Fruit fly (Drosophila melanogaster): Measurements from ENCODE around the gene Osi23.

The Osi23 gene

dm6 chr3R:30454442-30454841, 9.6 kb upstream of the Osi23 start (continued):
- TF ChIP-seq h (optimal IDR thresholded peaks at IDR 0.05) (no peak), Lhr (GFP tag; optimal IDR thresholded peaks at IDR 0.05) (no peak), gsb-n (tag; optimal IDR thresholded peaks at IDR 0.05) (no peak), E2f1 (GFP tag; IDR thresholded peaks at IDR 0.05) (no peak), D (optimal IDR thresholded peaks at IDR 0.05) (no peak), D (GFP tag; optimal IDR thresholded peaks at IDR 0.05) (no peak), CG17912 (GFP tag; optimal IDR thresholded peaks at IDR 0.05) (no peak), inv (GFP tag; IDR thresholded peaks at IDR 0.05; ENCODE audit: partially characterized antibody) (no peak), CG6689 (GFP tag; IDR thresholded peaks at IDR 0.05) (no peak), CG1792 (GFP tag; optimal IDR thresholded peaks at IDR 0.05) (no peak), CG11093 (GFP tag; IDR thresholded peaks at IDR 0.05) (no peak), CG18262 (tag; optimal IDR thresholded peaks at IDR 0.05) (no peak), Ets97D (GFP tag; optimal IDR thresholded peaks at IDR 0.05) (no peak), gsb (GFP tag; IDR thresholded peaks at IDR 0.05) (no peak), Med (GFP tag) (peak; percentile 39), CG4707 (GFP tag; optimal IDR thresholded peaks at IDR 0.05) (no peak), Rfx (GFP tag; IDR thresholded peaks at IDR 0.05) (no peak), pan (optimal IDR thresholded peaks at IDR 0.05) (no peak), pan (GFP tag; optimal IDR thresholded peaks at IDR 0.05 in 1 of 2, IDR thresholded peaks at IDR 0.05 in 1 of 2) (no peak), Meics (GFP tag; optimal IDR thresholded peaks at IDR 0.05) (no peak), chn (GFP tag; optimal IDR thresholded peaks at IDR 0.05) (no peak), eve (GFP tag; optimal IDR thresholded peaks at IDR 0.05) (no peak), ac (GFP tag; optimal IDR thresholded peaks at IDR 0.05) (no peak), Stat92E (GFP tag; optimal IDR thresholded peaks at IDR 0.05) (no peak), Eip74EF (GFP tag; optimal IDR thresholded peaks at IDR 0.05) (no peak), CG17385 (GFP tag; optimal IDR thresholded peaks at IDR 0.05) (no peak), ap (GFP tag; IDR thresholded peaks at IDR 0.05) (no peak), lbe (GFP tag; optimal IDR thresholded peaks at IDR 0.05) (peak; percentile 84), pros (GFP tag; optimal IDR thresholded peaks at IDR 0.05) (no peak), Usf (GFP tag; optimal IDR thresholded peaks at IDR 0.05) (no peak), Hsf (GFP tag; optimal IDR thresholded peaks at IDR 0.05) (no peak), Awh (GFP tag; IDR thresholded peaks at IDR 0.05) (0 out of 2 replicates have a peak, but pooled peaks have one; percentile 31), lab (GFP tag; optimal IDR thresholded peaks at IDR 0.05) (peak; percentile 20), Oaz (GFP tag; IDR thresholded peaks at IDR 0.05) (no peak), usp (GFP tag; optimal IDR thresholded peaks at IDR 0.05) (no peak), Bgb (GFP tag; IDR thresholded peaks at IDR 0.05; ENCODE audit: partially characterized antibody) (no peak), HLH3B (GFP tag; IDR thresholded peaks at IDR 0.05) (no peak), CG9817 (tag; optimal IDR thresholded peaks at IDR 0.05) (no peak), so (GFP tag; IDR thresholded peaks at IDR 0.05) (peak; percentile 84; the same call in 2 of the 3 replicates), CG4404 (GFP tag; IDR thresholded peaks at IDR 0.05) (no peak), fd64A (GFP tag; optimal IDR thresholded peaks at IDR 0.05) (no peak), Hr51 (GFP tag; optimal IDR thresholded peaks at IDR 0.05) (no peak), Drgx (GFP tag; IDR thresholded peaks at IDR 0.05) (peak; percentile 40; the same call in 1 of the 2 replicates), CG7372 (GFP tag; IDR thresholded peaks at IDR 0.05) (peak; percentile 67), CG15514 (GFP tag; optimal IDR thresholded peaks at IDR 0.05) (no peak), bigmax (GFP tag; optimal IDR thresholded peaks at IDR 0.05) (no peak), CG6175 (GFP tag; IDR thresholded peaks at IDR 0.05) (no peak), wor (GFP tag; IDR thresholded peaks at IDR 0.05) (no peak), CG9727 (GFP tag; optimal IDR thresholded peaks at IDR 0.05) (no peak), MTF-1 (GFP tag; optimal IDR thresholded peaks at IDR 0.05; ENCODE audit: borderline replicate concordance) (no peak), gt (GFP tag; IDR thresholded peaks at IDR 0.05) (no peak), CG12659 (GFP tag; optimal IDR thresholded peaks at IDR 0.05) (no peak)

Data from whole organism, embryonic.